Worm (Caenorhabditis elegans): ENCODE measurements around the gene Y71H2AM.3.

ce11 chrIII:2786740-2787139, 18.5 kb upstream of the Y71H2AM.3 start, which contains the start of gene nduc-2:
- TF ChIP-seq K11D2.4 (GFP tag; IDR thresholded peaks at IDR 0.05): no peak
- TF ChIP-seq unc-62 (GFP tag; optimal IDR thresholded peaks at IDR 0.05): no peak
- 0 out of 2 replicates have a peak, but pooled peaks have one; percentile 24 for TF ChIP-seq ceh-100 (GFP tag; IDR thresholded peaks at IDR 0.05)
- TF ChIP-seq mel-28 (tag; optimal IDR thresholded peaks at IDR 0.05; ENCODE audit: borderline replicate concordance): no peak
- no peak for TF ChIP-seq attf-3 (GFP tag; conservative IDR thresholded peaks at IDR 0.05)
- TF ChIP-seq T07F8.4 (tag; optimal IDR thresholded peaks at IDR 0.05): no peak
- TF ChIP-seq him-1 (tag; optimal IDR thresholded peaks at IDR 0.05): no peak
- 0 out of 2 replicates have a peak, but pooled peaks have one; percentile 15 for TF ChIP-seq C17E4.6 (GFP tag; IDR thresholded peaks at IDR 0.05)
- no peak for TF ChIP-seq Y53F4B.3 (GFP tag; IDR thresholded peaks at IDR 0.05)
- TF ChIP-seq T26A5.8 (tag; optimal IDR thresholded peaks at IDR 0.05): no peak
